Worm (Caenorhabditis elegans): ENCODE results near the gene K07F5.16.

K07F5.16 gene

DNA sequence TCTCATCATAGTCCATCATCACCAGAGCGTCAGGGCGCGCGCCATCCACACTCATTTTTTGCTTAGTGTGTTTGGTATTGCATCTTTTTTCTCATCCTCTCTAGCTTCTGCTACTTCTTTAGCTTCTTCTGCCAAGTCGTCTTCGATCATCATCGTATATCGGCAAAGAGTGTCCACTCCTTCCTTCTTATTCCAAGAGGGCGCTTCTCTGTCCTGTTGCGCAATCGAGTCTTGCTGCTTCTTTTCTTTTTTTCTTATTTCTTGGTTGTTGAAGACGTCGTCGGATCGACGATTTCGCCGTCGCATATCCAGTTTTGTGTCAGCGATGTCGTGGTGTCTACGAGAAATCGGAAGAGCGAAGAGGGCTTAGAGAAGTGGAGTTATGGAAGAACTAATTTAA lies 49.1 kb downstream of the K07F5.16 start:
- no peak for TF ChIP-seq hlh-12 (tag; optimal IDR thresholded peaks at IDR 0.05)

All from whole organism, young adult.